Fruit fly (Drosophila melanogaster): ENCODE measurements around the gene Nak.

Nak gene

DNA sequence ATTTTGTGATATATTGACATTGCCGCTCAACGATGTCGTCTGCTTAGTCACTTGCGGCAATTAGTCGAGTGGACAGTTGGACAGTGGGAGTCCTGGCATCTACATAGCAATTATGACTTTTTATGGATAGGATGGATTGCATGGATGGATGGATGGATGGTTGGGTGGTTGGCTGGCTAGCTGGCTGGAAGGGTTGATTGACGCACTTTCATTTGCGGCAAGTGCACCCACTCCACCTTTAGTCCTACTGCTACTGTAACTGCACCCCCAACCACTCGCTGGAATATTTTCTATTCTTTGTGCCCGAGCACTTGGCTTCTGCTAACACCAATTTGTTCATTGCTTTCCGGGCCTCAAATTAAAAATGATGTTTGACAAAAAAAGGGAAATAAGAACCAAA is 53.7 kb downstream of the Nak start:
- TF ChIP-seq noc (tag; optimal IDR thresholded peaks at IDR 0.05): no peak
